Worm (Caenorhabditis elegans) whole organism, early embryonic: ENCODE data around the gene ZK488.6.

Experiments used
- B0310.2 ChIP-seq: sonication (generic microtip); optimal IDR thresholded peaks from 2 replicates; lab custom pipeline; 2016; ENCODE audit warnings: mild to moderate bottlenecking, missing genetic modification characterization, missing compliant biosample characterization
- ama-1 ChIP-seq: fragments of 150-350 bp; optimal IDR thresholded peaks from 2 replicates; lab custom pipeline; 2014
- ets-7 ChIP-seq: sonication (generic microtip); optimal IDR thresholded peaks from 2 replicates; lab custom pipeline; 2016; ENCODE audit warnings: missing genotype, missing genetic modification characterization, missing compliant biosample characterization
- hnd-1 ChIP-seq: sonication (generic microtip); optimal IDR thresholded peaks from 2 replicates; lab custom pipeline; 2016; ENCODE audit warnings: missing genetic modification characterization, missing compliant biosample characterization
- scrt-1 ChIP-seq: fragments of 200-800 bp; sonication (Bioruptor generic); IDR thresholded peaks from 2 replicates; pipeline ENCODE4 v1.3.6; 2022; ENCODE audit warnings: missing genetic modification characterization, missing compliant biosample characterization
- tra-4 ChIP-seq: sonication (generic microtip); optimal IDR thresholded peaks from 2 replicates; lab custom pipeline; 2017; ENCODE audit warnings: missing genetic modification characterization, missing compliant biosample characterization

ce11 chrV:597823-598222, 7.5 kb downstream of the ZK488.6 start:
- no peak for TF ChIP-seq ets-7 (tag; lab: Kevin White, UChicago)
- TF ChIP-seq scrt-1 (GFP tag; lab: Robert Waterston, UW), result no peak
- TF ChIP-seq B0310.2 (tag; lab: Kevin White, UChicago), result no peak
- no peak for TF ChIP-seq hnd-1 (tag; lab: Kevin White, UChicago)
- TF ChIP-seq ama-1 (lab: Kevin White, UChicago), result no peak
- no peak for TF ChIP-seq tra-4 (tag; lab: Kevin White, UChicago)
